Fruit fly (Drosophila melanogaster) whole organism, embryonic: ENCODE data around the gene AstC.

Experiments
- Atf3 ChIP-seq: fragments of 200-800 bp; sonication (Bioruptor generic); optimal IDR thresholded peaks from 3 replicates; lab custom pipeline; 2016; ENCODE audit warnings: missing biosample characterization, missing genetic modification characterization
- Blimp-1 ChIP-seq: fragments of 200-800 bp; sonication (Bioruptor generic); optimal IDR thresholded peaks from 3 replicates; lab custom pipeline; 2018; ENCODE audit warnings: missing biosample characterization, missing genetic modification characterization, mild to moderate bottlenecking, moderate library complexity, missing genetic modification reagents
- CG10267 ChIP-seq: fragments of 200-800 bp; sonication (Bioruptor generic); optimal IDR thresholded peaks from 2 replicates; lab custom pipeline; 2018; ENCODE audit warnings: missing biosample characterization, mild to moderate bottlenecking, missing genetic modification characterization, moderate library complexity
- CG12942 ChIP-seq: fragments of 200-800 bp; sonication (Bioruptor generic); optimal IDR thresholded peaks from 3 replicates; lab custom pipeline; 2016; ENCODE audit warnings: missing biosample characterization, missing genetic modification characterization
- CG13296 ChIP-seq: fragments of 200-800 bp; sonication (Bioruptor generic); optimal IDR thresholded peaks from 3 replicates; lab custom pipeline; 2018; ENCODE audit warnings: missing biosample characterization, mild to moderate bottlenecking, missing genetic modification characterization
- CG13624 ChIP-seq: fragments of 200-800 bp; sonication (Bioruptor generic); optimal IDR thresholded peaks from 2 replicates; lab custom pipeline; 2016; ENCODE audit warnings: missing biosample characterization, missing genetic modification characterization
- CG14860 ChIP-seq: fragments of 200-800 bp; sonication (Bioruptor generic); IDR thresholded peaks from 3 replicates; pipeline ENCODE4 v1.3.6; 2022; ENCODE audit warnings: missing biosample characterization, missing genetic modification characterization; ENCODE audit not compliant: partially characterized antibody
- CG16863 ChIP-seq: fragments of 200-800 bp; sonication (Bioruptor generic); optimal IDR thresholded peaks from 3 replicates; lab custom pipeline; 2016; ENCODE audit warnings: missing biosample characterization, missing genetic modification characterization
- CG17186 ChIP-seq: fragments of 200-800 bp; sonication (Bioruptor generic); optimal IDR thresholded peaks from 3 replicates; lab custom pipeline; 2017; ENCODE audit warnings: missing biosample characterization, missing genetic modification reagents, missing genetic modification characterization
- CG17802 ChIP-seq: fragments of 200-800 bp; sonication (Bioruptor generic); optimal IDR thresholded peaks from 2 replicates; lab custom pipeline; 2018; ENCODE audit warnings: missing biosample characterization, mild to moderate bottlenecking, missing genetic modification characterization, moderate library complexity
- CG1832 ChIP-seq: fragments of 200-800 bp; sonication (Bioruptor generic); optimal IDR thresholded peaks from 2 replicates; lab custom pipeline; 2017; ENCODE audit warnings: missing biosample characterization, mild to moderate bottlenecking, missing genetic modification characterization, inconsistent platforms
- CG2712 ChIP-seq: fragments of 200-800 bp; optimal IDR thresholded peaks from 3 replicates; lab custom pipeline; 2019; ENCODE audit warnings: missing biosample characterization, mild to moderate bottlenecking, missing genetic modification characterization, moderate library complexity
- CG3281 ChIP-seq: fragments of 200-800 bp; sonication (Bioruptor generic); optimal IDR thresholded peaks from 3 replicates; lab custom pipeline; 2017; ENCODE audit warnings: missing biosample characterization, mild to moderate bottlenecking, missing genetic modification characterization
- CG33557 ChIP-seq: fragments of 200-800 bp; sonication (Bioruptor generic); optimal IDR thresholded peaks from 2 replicates; lab custom pipeline; 2019; ENCODE audit warnings: missing biosample characterization, mild to moderate bottlenecking, missing genetic modification characterization, moderate library complexity
- CG4328 ChIP-seq: fragments of 200-800 bp; sonication (Bioruptor generic); optimal IDR thresholded peaks from 3 replicates; lab custom pipeline; 2017; ENCODE audit warnings: missing biosample characterization, missing genetic modification reagents, missing genetic modification characterization
- CG4820 ChIP-seq: fragments of 200-800 bp; sonication (Bioruptor generic); optimal IDR thresholded peaks from 3 replicates; lab custom pipeline; 2016; ENCODE audit warnings: missing biosample characterization, missing genetic modification characterization
- CG5180 ChIP-seq: fragments of 200-800 bp; sonication (Bioruptor generic); optimal IDR thresholded peaks from 3 replicates; lab custom pipeline; 2017; ENCODE audit warnings: missing biosample characterization, missing genetic modification characterization, mild to moderate bottlenecking, moderate library complexity, missing genetic modification reagents
- CG6854 ChIP-seq: fragments of 200-800 bp; sonication (Bioruptor generic); optimal IDR thresholded peaks from 3 replicates; lab custom pipeline; 2017; ENCODE audit warnings: missing biosample characterization, mild to moderate bottlenecking, missing genetic modification characterization
- CG7786 ChIP-seq: fragments of 200-800 bp; sonication (Bioruptor generic); optimal IDR thresholded peaks from 2 replicates; lab custom pipeline; 2016; ENCODE audit warnings: missing biosample characterization, missing genetic modification characterization
- CG8944 ChIP-seq: fragments of 200-800 bp; sonication (Bioruptor generic); optimal IDR thresholded peaks from 3 replicates; lab custom pipeline; 2016; ENCODE audit warnings: missing biosample characterization, missing genetic modification characterization
- Fer2 ChIP-seq: fragments of 200-800 bp; sonication (Bioruptor generic); optimal IDR thresholded peaks from 2 replicates; lab custom pipeline; 2018; ENCODE audit warnings: missing biosample characterization, mild to moderate bottlenecking, missing genetic modification characterization, moderate library complexity
- HLH3B ChIP-seq: fragments of 200-800 bp; sonication (Bioruptor generic); IDR thresholded peaks from 2 replicates; pipeline ENCODE4 v1.3.6; 2022; ENCODE audit warnings: missing biosample characterization, missing genetic modification characterization
- Nf-YA ChIP-seq: fragments of 200-800 bp; sonication (Bioruptor generic); IDR thresholded peaks from 2 replicates; pipeline ENCODE4 v1.3.6; 2022; ENCODE audit warnings: missing biosample characterization, missing genetic modification characterization
- Nf-YB ChIP-seq: fragments of 200-800 bp; sonication (Bioruptor generic); optimal IDR thresholded peaks from 3 replicates; lab custom pipeline; 2019; ENCODE audit warnings: missing biosample characterization, mild to moderate bottlenecking, missing genetic modification characterization, moderate library complexity
- Ptx1 ChIP-seq: fragments of 200-800 bp; sonication (Bioruptor generic); IDR thresholded peaks from 2 replicates; pipeline ENCODE4 v1.3.6; 2022; ENCODE audit warnings: missing biosample characterization, missing genetic modification characterization
- Usf ChIP-seq: fragments of 200-800 bp; sonication (Bioruptor generic); optimal IDR thresholded peaks from 2 replicates; lab custom pipeline; 2017; ENCODE audit warnings: missing genotype, missing biosample characterization, missing genetic modification characterization
- Xrp1 ChIP-seq: fragments of 200-800 bp; sonication (Bioruptor generic); IDR thresholded peaks from 2 replicates; pipeline ENCODE4 v1.3.6; 2022; ENCODE audit warnings: missing biosample characterization, missing genetic modification characterization
- ap ChIP-seq: fragments of 200-800 bp; sonication (Bioruptor generic); IDR thresholded peaks from 2 replicates; pipeline ENCODE4 v1.3.6; 2022; ENCODE audit warnings: missing biosample characterization, missing genetic modification characterization
- cg ChIP-seq: fragments of 200-800 bp; sonication (Bioruptor generic); optimal IDR thresholded peaks from 3 replicates; lab custom pipeline; 2019; ENCODE audit warnings: missing biosample characterization, mild to moderate bottlenecking, missing genetic modification characterization, moderate library complexity
- disco-r ChIP-seq: fragments of 200-800 bp; sonication (Bioruptor generic); optimal IDR thresholded peaks from 2 replicates; lab custom pipeline; 2016; ENCODE audit warnings: missing biosample characterization, missing genetic modification characterization
- ems ChIP-seq: fragments of 200-800 bp; sonication (Bioruptor generic); optimal IDR thresholded peaks from 3 replicates; lab custom pipeline; 2016; ENCODE audit warnings: missing biosample characterization, missing genetic modification characterization
- gce ChIP-seq: fragments of 200-800 bp; sonication (Bioruptor generic); IDR thresholded peaks from 3 replicates; pipeline ENCODE4 v1.3.6; 2022; ENCODE audit warnings: missing biosample characterization, missing genetic modification characterization
- grau ChIP-seq: fragments of 200-800 bp; optimal IDR thresholded peaks from 3 replicates; lab custom pipeline; 2019; ENCODE audit warnings: missing biosample characterization, mild to moderate bottlenecking, missing genetic modification characterization, moderate library complexity
- gro ChIP-seq: fragments of 200-800 bp; sonication (Bioruptor generic); optimal IDR thresholded peaks from 2 replicates; lab custom pipeline; 2016; ENCODE audit warnings: missing biosample characterization, missing genetic modification characterization
- gsb ChIP-seq: fragments of 200-800 bp; sonication (Bioruptor generic); IDR thresholded peaks from 2 replicates; pipeline ENCODE4 v1.3.6; 2022; ENCODE audit warnings: missing biosample characterization, missing genetic modification characterization
- ind ChIP-seq: fragments of 200-800 bp; sonication (Bioruptor generic); optimal IDR thresholded peaks from 3 replicates; lab custom pipeline; 2016; ENCODE audit warnings: missing biosample characterization, missing genetic modification characterization
- klu ChIP-seq: fragments of 200-800 bp; sonication (Bioruptor generic); IDR thresholded peaks from 2 replicates; pipeline ENCODE4 v1.3.6; 2022; ENCODE audit warnings: missing biosample characterization, missing genetic modification characterization
- lilli ChIP-seq: fragments of 200-800 bp; sonication (Bioruptor generic); optimal IDR thresholded peaks from 3 replicates; lab custom pipeline; 2016; ENCODE audit warnings: missing biosample characterization, missing genetic modification characterization
- lov ChIP-seq, 2 experiments: fragments of 200-800 bp in 1 of 2; fragments of >200 bp in 1 of 2; sonication (Bioruptor generic) in 1 of 2; IDR thresholded peaks in 1 of 2; optimal IDR thresholded peaks in 1 of 2; 2 replicates in 1 of 2; 3 replicates in 1 of 2; pipeline versions ENCODE4 v1.3.6 to Lab custom; 2017 to 2022; ENCODE audit warnings: missing biosample characterization in 1 of 2, missing genetic modification characterization in 1 of 2
- nmo ChIP-seq: fragments of 200-800 bp; sonication (Bioruptor generic); optimal IDR thresholded peaks from 2 replicates; lab custom pipeline; 2018; ENCODE audit warnings: missing biosample characterization, mild to moderate bottlenecking, missing genetic modification characterization, moderate library complexity
- nom ChIP-seq: fragments of 200-800 bp; sonication (Bioruptor generic); optimal IDR thresholded peaks from 2 replicates; lab custom pipeline; 2017; ENCODE audit warnings: missing biosample characterization, missing genetic modification characterization, mild to moderate bottlenecking, moderate library complexity, missing genetic modification reagents
- oc ChIP-seq: fragments of 200-800 bp; sonication (Bioruptor generic); optimal IDR thresholded peaks from 2 replicates; lab custom pipeline; 2018; ENCODE audit warnings: missing biosample characterization, mild to moderate bottlenecking, missing genetic modification characterization, moderate library complexity
- p53 ChIP-seq: fragments of 200-800 bp; sonication (Bioruptor generic); optimal IDR thresholded peaks from 2 replicates; lab custom pipeline; 2016; ENCODE audit warnings: missing biosample characterization, missing genetic modification characterization
- pfk ChIP-seq: fragments of 200-800 bp; sonication (Bioruptor generic); optimal IDR thresholded peaks from 2 replicates; lab custom pipeline; 2018; ENCODE audit warnings: missing biosample characterization, mild to moderate bottlenecking, missing genetic modification characterization, moderate library complexity
- phol ChIP-seq: fragments of 200-800 bp; sonication (Bioruptor generic); optimal IDR thresholded peaks from 3 replicates; lab custom pipeline; 2018; ENCODE audit warnings: missing biosample characterization, mild to moderate bottlenecking, missing genetic modification characterization, moderate library complexity
- pzg ChIP-seq: fragments of 200-800 bp; sonication (Bioruptor generic); optimal IDR thresholded peaks from 3 replicates; lab custom pipeline; 2018; ENCODE audit warnings: missing biosample characterization, mild to moderate bottlenecking, missing genetic modification characterization, moderate library complexity
- row ChIP-seq: fragments of 200-800 bp; sonication (Bioruptor generic); IDR thresholded peaks from 3 replicates; pipeline ENCODE4 v1.3.6; 2022; ENCODE audit warnings: missing biosample characterization, missing genetic modification characterization
- sd ChIP-seq: fragments of 200-800 bp; sonication (Bioruptor generic); optimal IDR thresholded peaks from 3 replicates; lab custom pipeline; 2018; ENCODE audit warnings: missing biosample characterization, mild to moderate bottlenecking, missing genetic modification characterization, moderate library complexity
- sima ChIP-seq: fragments of 200-800 bp; sonication (Bioruptor generic); optimal IDR thresholded peaks from 2 replicates; lab custom pipeline; 2016; ENCODE audit warnings: missing biosample characterization, missing genetic modification characterization

AstC gene

dm6 chr2L:11065106-11065878, 15.9 kb downstream of the AstC start (continued):
- no peak for TF ChIP-seq pfk (GFP tag; lab: Kevin White, UChicago)
- TF ChIP-seq cg (GFP tag; lab: Kevin White, UChicago): no peak
- peak; percentile 68 for TF ChIP-seq row (GFP tag; lab: Robert Waterston, UW)
- peak; percentile 1 for TF ChIP-seq CG10267 (tag; lab: Kevin White, UChicago)
- no peak for TF ChIP-seq Xrp1
- no peak for TF ChIP-seq HLH3B
- peak; percentile 9 for TF ChIP-seq phol
- TF ChIP-seq ind (GFP tag; lab: Kevin White, UChicago): peak; percentile 25
- TF ChIP-seq gsb (GFP tag; lab: Robert Waterston, UW): peak; percentile 49; the same call in 1 of the 2 replicates
- TF ChIP-seq CG1832 (GFP tag; lab: Kevin White, UChicago): no peak
- peak; percentile 25 for TF ChIP-seq CG2712 (tag; lab: Kevin White, UChicago)
- no peak for TF ChIP-seq pzg (GFP tag; lab: Kevin White, UChicago)
- no peak for TF ChIP-seq CG5180 (GFP tag; lab: Kevin White, UChicago)
- no peak for TF ChIP-seq CG13624 (GFP tag; lab: Kevin White, UChicago)
- no peak for TF ChIP-seq gce (GFP tag; lab: Robert Waterston, UW)
- TF ChIP-seq CG4328 (GFP tag; lab: Kevin White, UChicago): no peak
- TF ChIP-seq nmo (GFP tag; lab: Kevin White, UChicago): no peak
- TF ChIP-seq CG12942: no peak
- no peak for TF ChIP-seq sima (GFP tag; lab: Kevin White, UChicago)
- TF ChIP-seq ap (GFP tag; lab: Robert Waterston, UW): no peak
- no peak for TF ChIP-seq CG4820
- no peak for TF ChIP-seq CG7786 (GFP tag; lab: Kevin White, UChicago)
- TF ChIP-seq Fer2: no peak
- no peak for TF ChIP-seq oc (tag; lab: Kevin White, UChicago)
- TF ChIP-seq Blimp-1 (GFP tag; lab: Kevin White, UChicago): no peak
- no peak for TF ChIP-seq nom (GFP tag; lab: Kevin White, UChicago)
- no peak for TF ChIP-seq CG17186 (GFP tag; lab: Kevin White, UChicago)
- TF ChIP-seq gro: no peak
- TF ChIP-seq klu (GFP tag; lab: Robert Waterston, UW): no peak
- no peak for TF ChIP-seq Usf (GFP tag; lab: Kevin White, UChicago)
- no peak for TF ChIP-seq CG14860 (GFP tag; lab: Robert Waterston, UW)
- TF ChIP-seq CG17802 (tag; lab: Kevin White, UChicago): no peak
- peak; percentile 19 for TF ChIP-seq sd (tag; lab: Kevin White, UChicago)
- TF ChIP-seq Nf-YB (GFP tag; lab: Kevin White, UChicago): no peak
- no peak for TF ChIP-seq CG6854 (GFP tag; lab: Kevin White, UChicago)
- peak; percentile 56 for TF ChIP-seq grau (tag; lab: Kevin White, UChicago)
- no peak for TF ChIP-seq disco-r
- TF ChIP-seq CG13296 (GFP tag; lab: Kevin White, UChicago): peak; percentile 11
- no peak for TF ChIP-seq lov (optimal IDR thresholded peaks at IDR 0.05; lab: Kevin White, UChicago)
- TF ChIP-seq lov (GFP tag; IDR thresholded peaks at IDR 0.05; lab: Robert Waterston, UW): no peak
- peak; percentile 58 for TF ChIP-seq Ptx1 (GFP tag; lab: Robert Waterston, UW)
- peak; percentile 61 for TF ChIP-seq CG3281 (GFP tag; lab: Kevin White, UChicago)
- no peak for TF ChIP-seq Nf-YA
- TF ChIP-seq CG33557 (GFP tag; lab: Kevin White, UChicago): no peak
- TF ChIP-seq CG8944 (GFP tag; lab: Kevin White, UChicago): no peak
- no peak for TF ChIP-seq ems (GFP tag; lab: Kevin White, UChicago)
- TF ChIP-seq lilli (GFP tag; lab: Kevin White, UChicago): peak; percentile 49
- TF ChIP-seq CG16863: no peak
- no peak for TF ChIP-seq Atf3 (GFP tag; lab: Kevin White, UChicago)
- no peak for TF ChIP-seq p53 (GFP tag; lab: Kevin White, UChicago)
